Fruit fly (Drosophila melanogaster) whole organism, pupa: ENCODE results near the gene B52.

Experiments used
- CG10348 ChIP-seq: fragments of 200-800 bp; sonication (Bioruptor generic); IDR thresholded peaks from 2 replicates; pipeline ENCODE4 v1.3.6; 2022; ENCODE audit warnings: missing biosample characterization, missing genetic modification characterization
- CG12605 ChIP-seq: fragments of 200-800 bp; sonication (Bioruptor generic); IDR thresholded peaks from 2 replicates; pipeline ENCODE4 v1.3.6; 2022; ENCODE audit warnings: missing biosample characterization, missing genetic modification characterization
- CG13204 ChIP-seq: fragments of 200-800 bp; sonication (Bioruptor generic); optimal IDR thresholded peaks from 2 replicates; lab custom pipeline; 2018; ENCODE audit warnings: missing biosample characterization, mild to moderate bottlenecking, missing genetic modification characterization, moderate library complexity
- CG14655 ChIP-seq: fragments of 200-800 bp; sonication (Bioruptor generic); optimal IDR thresholded peaks from 3 replicates; lab custom pipeline; 2017; ENCODE audit warnings: mild to moderate bottlenecking, missing biosample characterization, missing genetic modification reagents, missing genetic modification characterization
- CG15710 ChIP-seq: fragments of 200-800 bp; sonication (Bioruptor generic); optimal IDR thresholded peaks from 2 replicates; lab custom pipeline; 2018; ENCODE audit warnings: missing biosample characterization, mild to moderate bottlenecking, missing genetic modification characterization, moderate library complexity
- CG17806 ChIP-seq: fragments of 200-800 bp; sonication (Bioruptor generic); optimal IDR thresholded peaks from 2 replicates; lab custom pipeline; 2018; ENCODE audit warnings: missing biosample characterization, mild to moderate bottlenecking, missing genetic modification characterization, moderate library complexity
- CG32121 ChIP-seq: fragments of 200-800 bp; sonication (Bioruptor generic); IDR thresholded peaks from 2 replicates; pipeline ENCODE4 v1.3.6; 2022; ENCODE audit warnings: missing biosample characterization, missing genetic modification characterization
- CG34367 ChIP-seq: fragments of 200-800 bp; sonication (Bioruptor generic); optimal IDR thresholded peaks from 2 replicates; lab custom pipeline; 2018; ENCODE audit warnings: missing biosample characterization, mild to moderate bottlenecking, missing genetic modification characterization
- CG4496 ChIP-seq: fragments of 200-800 bp; sonication (Bioruptor generic); IDR thresholded peaks from 3 replicates; pipeline ENCODE4 v1.3.6; 2022; ENCODE audit warnings: missing biosample characterization, missing genetic modification characterization
- CG8159 ChIP-seq: fragments of 200-800 bp; sonication (Bioruptor generic); optimal IDR thresholded peaks from 3 replicates; lab custom pipeline; 2018; ENCODE audit warnings: missing biosample characterization, mild to moderate bottlenecking, missing genetic modification characterization, moderate library complexity
- CG8301 ChIP-seq: fragments of 200-800 bp; sonication (Bioruptor generic); optimal IDR thresholded peaks from 2 replicates; lab custom pipeline; 2018; ENCODE audit warnings: missing biosample characterization, mild to moderate bottlenecking, missing genetic modification characterization
- CG9948 ChIP-seq: fragments of 200-800 bp; sonication (Bioruptor generic); optimal IDR thresholded peaks from 2 replicates; lab custom pipeline; 2018; ENCODE audit warnings: missing biosample characterization, mild to moderate bottlenecking, missing genetic modification characterization, moderate library complexity
- D1 ChIP-seq: fragments of 200-800 bp; sonication (Bioruptor generic); optimal IDR thresholded peaks from 2 replicates; lab custom pipeline; 2018; ENCODE audit warnings: missing biosample characterization, mild to moderate bottlenecking, missing genetic modification characterization, moderate library complexity
- EcR ChIP-seq: fragments of 200-800 bp; sonication (Bioruptor generic); optimal IDR thresholded peaks from 3 replicates; lab custom pipeline; 2019; ENCODE audit warnings: missing biosample characterization, missing genetic modification characterization, mild to moderate bottlenecking, moderate library complexity, missing genetic modification reagents
- Ets98B ChIP-seq: fragments of 200-800 bp; sonication (Bioruptor generic); IDR thresholded peaks from 2 replicates; pipeline ENCODE4 v1.3.6; 2022; ENCODE audit warnings: missing biosample characterization, missing genetic modification characterization
- Pif1A ChIP-seq: fragments of 200-800 bp; sonication (Bioruptor generic); optimal IDR thresholded peaks from 3 replicates; lab custom pipeline; 2016; ENCODE audit warnings: missing biosample characterization, missing genetic modification characterization
- Pif1B ChIP-seq: fragments of 200-800 bp; sonication (Bioruptor generic); optimal IDR thresholded peaks from 3 replicates; lab custom pipeline; 2016; ENCODE audit warnings: missing biosample characterization, missing genetic modification characterization
- Snoo ChIP-seq: fragments of 200-800 bp; sonication (Bioruptor generic); optimal IDR thresholded peaks from 3 replicates; lab custom pipeline; 2017; ENCODE audit warnings: missing biosample characterization, mild to moderate bottlenecking, missing genetic modification characterization, inconsistent platforms
- fd96Ca ChIP-seq: fragments of 200-800 bp; sonication (Bioruptor generic); IDR thresholded peaks from 3 replicates; pipeline ENCODE4 v1.3.6; 2022; ENCODE audit warnings: missing biosample characterization, missing genetic modification characterization
- gl ChIP-seq: fragments of 200-800 bp; sonication (Bioruptor generic); optimal IDR thresholded peaks from 2 replicates; lab custom pipeline; 2018; ENCODE audit warnings: missing biosample characterization, mild to moderate bottlenecking, missing genetic modification characterization
- rn ChIP-seq: fragments of 200-800 bp; sonication (Bioruptor generic); IDR thresholded peaks from 2 replicates; pipeline ENCODE4 v1.3.6; 2022; ENCODE audit warnings: missing biosample characterization, missing genetic modification characterization

The B52 gene

DNA sequence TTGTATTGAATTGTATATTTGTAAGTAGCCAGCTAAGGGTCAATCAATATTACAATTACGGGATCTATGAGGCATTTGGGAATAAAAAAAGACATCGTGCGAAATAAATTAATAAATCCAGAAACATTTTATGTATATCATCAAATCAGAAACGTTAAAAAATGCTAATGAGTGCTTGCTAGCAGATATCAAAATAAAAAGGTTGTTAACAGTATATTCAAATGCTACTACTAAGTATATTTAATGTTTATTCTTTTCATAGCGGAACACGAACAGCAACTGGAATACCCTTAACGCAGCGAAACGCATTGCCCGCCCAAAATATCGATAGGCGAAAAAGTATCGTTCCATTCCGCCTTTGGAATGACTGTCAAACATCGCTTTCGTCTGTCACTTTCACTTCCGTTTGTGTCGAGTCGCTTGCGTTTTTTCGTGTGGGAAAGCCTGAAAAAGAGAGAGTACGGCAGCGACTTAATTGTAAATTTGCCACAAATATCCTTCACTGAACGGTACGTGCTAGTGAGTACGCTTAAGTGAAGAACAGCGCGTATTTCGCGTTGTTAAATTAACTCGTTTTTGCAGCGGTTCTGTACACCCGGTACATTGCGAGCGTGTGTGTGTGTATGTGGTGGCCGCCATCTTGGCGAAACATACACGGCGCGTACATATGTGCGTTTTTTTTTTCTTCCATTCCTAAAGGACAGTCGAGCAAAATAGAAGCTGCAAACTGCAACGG, at the start of gene B52:
Gene B52, plus strand, starts transcription at position 388 of the 736 bp plus-strand sequence.
- peak; percentile 73 for TF ChIP-seq Snoo (tag; lab: Kevin White, UChicago)
- TF ChIP-seq CG9948 (tag; lab: Kevin White, UChicago): no peak
- peak; percentile 23 for TF ChIP-seq EcR (GFP tag; lab: Kevin White, UChicago)
- TF ChIP-seq CG13204 (GFP tag; lab: Kevin White, UChicago): no peak
- no peak for TF ChIP-seq D1 (tag; lab: Kevin White, UChicago)
- peak; percentile 30; the same call in 1 of the 3 replicates for TF ChIP-seq fd96Ca
- TF ChIP-seq CG8301: peak; percentile 44
- peak; percentile 30; the same call in 1 of the 2 replicates for TF ChIP-seq CG32121 (GFP tag; lab: Robert Waterston, UW)
- peak; percentile 48 for TF ChIP-seq gl (tag; lab: Kevin White, UChicago)
- TF ChIP-seq Pif1B: peak; percentile 54
- peak; percentile 60; the same call in 1 of the 3 replicates for TF ChIP-seq CG4496 (GFP tag; lab: Robert Waterston, UW)
- TF ChIP-seq CG14655 (GFP tag; lab: Kevin White, UChicago): no peak
- TF ChIP-seq rn (GFP tag; lab: Robert Waterston, UW): no peak
- peak; percentile 44 for TF ChIP-seq Pif1A
- no peak for TF ChIP-seq CG10348
- TF ChIP-seq CG15710 (tag; lab: Kevin White, UChicago): peak; percentile 18
- TF ChIP-seq CG12605 (GFP tag; lab: Robert Waterston, UW): 0 out of 2 replicates have a peak, but pooled peaks have one; percentile 33
- peak; percentile 43 for TF ChIP-seq Ets98B (GFP tag; lab: Robert Waterston, UW)
- no peak for TF ChIP-seq CG8159 (tag; lab: Kevin White, UChicago)
- peak; percentile 31 for TF ChIP-seq CG34367 (tag; lab: Kevin White, UChicago)
- TF ChIP-seq CG17806 (tag; lab: Kevin White, UChicago): no peak

dm6 chr3R:13612333-13612732, 48.8 kb upstream of the B52 start, which contains the start of gene CG9757:
CG9757 (minus strand) TSS chr3R:13612433.
- TF ChIP-seq Pif1B: no peak
- TF ChIP-seq CG14655 (GFP tag; lab: Kevin White, UChicago): no peak
- TF ChIP-seq Pif1A: no peak
- no peak for TF ChIP-seq CG8159 (tag; lab: Kevin White, UChicago)

DNA sequence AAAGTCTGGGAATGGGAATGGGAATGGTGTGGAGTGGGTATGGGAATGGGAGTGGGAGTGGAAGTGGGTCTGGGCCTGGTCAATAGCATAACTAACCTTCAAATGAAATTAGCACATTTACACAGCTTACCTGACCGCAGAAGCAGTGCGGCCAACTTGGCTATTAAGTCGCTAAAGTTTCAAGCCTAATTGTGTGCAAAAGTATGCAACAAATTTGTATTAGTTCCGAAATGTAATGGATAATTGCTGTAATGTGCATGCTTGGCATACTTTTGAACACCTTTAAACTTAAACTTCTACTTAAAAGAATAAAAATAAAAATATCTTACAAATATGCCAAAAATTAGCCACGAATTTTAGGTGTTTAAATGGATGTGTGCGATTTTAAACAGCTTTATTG, 46.1 kb upstream of the B52 start:
- no peak for TF ChIP-seq CG8301
- TF ChIP-seq CG34367 (tag; lab: Kevin White, UChicago): no peak
- no peak for TF ChIP-seq CG10348
- TF ChIP-seq CG14655 (GFP tag; lab: Kevin White, UChicago): no peak
- TF ChIP-seq Pif1A: no peak
- TF ChIP-seq CG12605 (GFP tag; lab: Robert Waterston, UW): no peak
- TF ChIP-seq fd96Ca: no peak
- no peak for TF ChIP-seq D1 (tag; lab: Kevin White, UChicago)
- TF ChIP-seq, all 21 proteins: peak for 0

dm6 chr3R:13615617-13616016, 45.5 kb upstream of the B52 start, which contains the start of gene CG9269:
CG9269 (plus strand) TSS chr3R:13615917.
- TF ChIP-seq CG8301 (no peak), CG12605 (GFP tag; lab: Robert Waterston, UW) (no peak), rn (GFP tag; lab: Robert Waterston, UW) (no peak), Pif1B (no peak), CG15710 (tag; lab: Kevin White, UChicago) (no peak)
- TF ChIP-seq, all 21 proteins: peak for 0

dm6 chr3R:13617228-13617627, 43.9 kb upstream of the B52 start:
- no peak for TF ChIP-seq CG10348
- no peak for TF ChIP-seq CG4496 (GFP tag; lab: Robert Waterston, UW)
- no peak for TF ChIP-seq CG32121 (GFP tag; lab: Robert Waterston, UW)
- TF ChIP-seq fd96Ca: no peak
- TF ChIP-seq CG8301: no peak
- no peak for TF ChIP-seq Ets98B (GFP tag; lab: Robert Waterston, UW)
- no peak for TF ChIP-seq D1 (tag; lab: Kevin White, UChicago)
- no peak for TF ChIP-seq Pif1B
- no peak for TF ChIP-seq CG34367 (tag; lab: Kevin White, UChicago)
- no peak for TF ChIP-seq CG14655 (GFP tag; lab: Kevin White, UChicago)
- TF ChIP-seq Pif1A: no peak
- no peak for TF ChIP-seq CG9948 (tag; lab: Kevin White, UChicago)
- no peak for TF ChIP-seq CG13204 (GFP tag; lab: Kevin White, UChicago)
- TF ChIP-seq CG8159 (tag; lab: Kevin White, UChicago): no peak
- TF ChIP-seq rn (GFP tag; lab: Robert Waterston, UW): no peak
- TF ChIP-seq gl (tag; lab: Kevin White, UChicago): no peak

dm6 chr3R:13631642-13632041, 29.5 kb upstream of the B52 start, which contains the start of gene CG10841:
CG10841 (plus strand) TSS chr3R:13631942.
- no peak for TF ChIP-seq gl (tag; lab: Kevin White, UChicago)
- no peak for TF ChIP-seq Pif1B
- TF ChIP-seq CG4496 (GFP tag; lab: Robert Waterston, UW): no peak
- TF ChIP-seq fd96Ca: no peak
- TF ChIP-seq Snoo (tag; lab: Kevin White, UChicago): no peak
- no peak for TF ChIP-seq CG14655 (GFP tag; lab: Kevin White, UChicago)
- TF ChIP-seq CG15710 (tag; lab: Kevin White, UChicago): no peak
- no peak for TF ChIP-seq CG10348
- no peak for TF ChIP-seq CG9948 (tag; lab: Kevin White, UChicago)
- TF ChIP-seq CG8159 (tag; lab: Kevin White, UChicago): no peak
- TF ChIP-seq rn (GFP tag; lab: Robert Waterston, UW): no peak
- TF ChIP-seq Ets98B (GFP tag; lab: Robert Waterston, UW): no peak
- TF ChIP-seq CG34367 (tag; lab: Kevin White, UChicago): no peak
- no peak for TF ChIP-seq CG8301
- no peak for TF ChIP-seq D1 (tag; lab: Kevin White, UChicago)
- TF ChIP-seq Pif1A: no peak
- TF ChIP-seq, all 21 proteins: peak for 0
